Worm (Caenorhabditis elegans) whole organism, L2 larva: Measurements from ENCODE around the gene acs-10.

Source experiments
- C34F6.9 ChIP-seq: fragments of 150-350 bp; optimal IDR thresholded peaks from 2 replicates; lab custom pipeline; 2014; ENCODE audit warnings: missing biosample characterization, missing genetic modification characterization
- F13H6.1 ChIP-seq: sonication (generic microtip); optimal IDR thresholded peaks from 2 replicates; lab custom pipeline; 2016; ENCODE audit warnings: missing genetic modification characterization, missing compliant biosample characterization
- R02D3.7 ChIP-seq: fragments of 150-350 bp; optimal IDR thresholded peaks from 2 replicates; lab custom pipeline; 2014; ENCODE audit warnings: missing biosample characterization, missing genetic modification characterization
- Y55F3AM.14 ChIP-seq: fragments of 200-800 bp; sonication (Bioruptor generic); optimal IDR thresholded peaks from 2 replicates; lab custom pipeline; 2018; ENCODE audit warnings: mild to moderate bottlenecking, missing genetic modification characterization, missing compliant biosample characterization
- alr-1 ChIP-seq: fragments of 150-350 bp; optimal IDR thresholded peaks from 2 replicates; lab custom pipeline; 2014; ENCODE audit warnings: missing biosample characterization, missing genetic modification characterization
- ceh-16 ChIP-seq: fragments of 150-350 bp; optimal IDR thresholded peaks from 2 replicates; lab custom pipeline; 2014; ENCODE audit warnings: missing biosample characterization, missing genetic modification characterization
- ceh-82 ChIP-seq: fragments of 150-350 bp; optimal IDR thresholded peaks from 2 replicates; lab custom pipeline; 2014; ENCODE audit warnings: missing biosample characterization, missing genetic modification characterization
- egl-27 ChIP-seq: sonication (generic microtip); optimal IDR thresholded peaks from 3 replicates; lab custom pipeline; 2017; ENCODE audit warnings: missing biosample characterization, missing genetic modification reagents, missing genetic modification characterization
- fos-1 ChIP-seq: fragments of 150-350 bp; optimal IDR thresholded peaks from 2 replicates; lab custom pipeline; 2014; ENCODE audit warnings: missing biosample characterization, missing genetic modification characterization
- lin-11 ChIP-seq: fragments of 150-350 bp; sonication (generic microtip); optimal IDR thresholded peaks from 2 replicates; lab custom pipeline; 2014; ENCODE audit warnings: missing biosample characterization, missing genetic modification characterization, inconsistent platforms, mixed read lengths
- lin-13 ChIP-seq: fragments of 150-350 bp; optimal IDR thresholded peaks from 2 replicates; lab custom pipeline; 2014; ENCODE audit warnings: missing biosample characterization, missing genetic modification reagents, missing genetic modification characterization
- lin-39 ChIP-seq: fragments of 150-350 bp; optimal IDR thresholded peaks from 2 replicates; lab custom pipeline; 2014; ENCODE audit warnings: missing biosample characterization, missing genetic modification reagents, missing genetic modification characterization
- lsy-2 ChIP-seq, 2 experiments: fragments of 150-350 bp in 1 of 2; sonication (generic microtip) in 1 of 2; optimal IDR thresholded peaks; 2 replicates each; lab custom pipeline; 2014 to 2017; ENCODE audit warnings: missing biosample characterization in 2 of 2, missing genetic modification characterization in 2 of 2
- mab-5 ChIP-seq: fragments of 150-350 bp; optimal IDR thresholded peaks from 2 replicates; lab custom pipeline; 2014; ENCODE audit warnings: missing biosample characterization, missing genetic modification characterization
- mdl-1 ChIP-seq, 2 experiments: fragments of 150-350 bp in 1 of 2; sonication (generic microtip) in 1 of 2; optimal IDR thresholded peaks; 2 replicates each; lab custom pipeline; 2017; ENCODE audit warnings: missing biosample characterization in 2 of 2, missing genetic modification characterization in 2 of 2
- nhr-12 ChIP-seq: fragments of 150-350 bp; optimal IDR thresholded peaks from 2 replicates; lab custom pipeline; 2014; ENCODE audit warnings: missing biosample characterization, missing genetic modification characterization
- nhr-129 ChIP-seq: fragments of 150-350 bp; optimal IDR thresholded peaks from 2 replicates; lab custom pipeline; 2014; ENCODE audit warnings: missing biosample characterization, missing genetic modification characterization
- nhr-23 ChIP-seq: fragments of 150-350 bp; optimal IDR thresholded peaks from 2 replicates; lab custom pipeline; 2014; ENCODE audit warnings: missing biosample characterization, missing genetic modification reagents, missing genetic modification characterization
- nhr-25 ChIP-seq: fragments of 150-350 bp; sonication (generic microtip); optimal IDR thresholded peaks from 3 replicates; lab custom pipeline; 2014; ENCODE audit warnings: missing biosample characterization, missing genetic modification characterization
- nhr-6 ChIP-seq: fragments of 150-350 bp; optimal IDR thresholded peaks from 2 replicates; lab custom pipeline; 2014; ENCODE audit warnings: missing biosample characterization, missing genetic modification characterization
- nhr-77 ChIP-seq: fragments of 150-350 bp; optimal IDR thresholded peaks from 2 replicates; lab custom pipeline; 2014; ENCODE audit warnings: missing biosample characterization, missing genetic modification characterization
- skn-1 ChIP-seq: sonication (generic microtip); optimal IDR thresholded peaks from 2 replicates; lab custom pipeline; 2017; ENCODE audit warnings: missing biosample characterization, missing genetic modification characterization
- sma-3 ChIP-seq: sonication (generic microtip); optimal IDR thresholded peaks from 2 replicates; lab custom pipeline; 2016; ENCODE audit warnings: missing genetic modification reagents, missing genetic modification characterization, missing compliant biosample characterization
- sma-9 ChIP-seq, 2 experiments: fragments of 150-350 bp in 1 of 2; sonication (generic microtip) in 1 of 2; optimal IDR thresholded peaks; 2 replicates each; lab custom pipeline; 2014 to 2016; ENCODE audit warnings: missing genetic modification characterization in 2 of 2, mild to moderate bottlenecking in 1 of 2, missing biosample characterization in 1 of 2, missing compliant biosample characterization in 1 of 2, missing genetic modification reagents in 1 of 2, moderate library complexity in 1 of 2
- snpc-4 ChIP-seq: fragments of 150-350 bp; optimal IDR thresholded peaks from 2 replicates; lab custom pipeline; 2014; ENCODE audit warnings: missing biosample characterization, missing genetic modification characterization
- unc-39 ChIP-seq: fragments of 150-350 bp; optimal IDR thresholded peaks from 2 replicates; lab custom pipeline; 2014; ENCODE audit warnings: missing biosample characterization, missing genetic modification characterization
- unc-55 ChIP-seq: fragments of 150-350 bp; sonication (generic microtip); optimal IDR thresholded peaks from 3 replicates; lab custom pipeline; 2014; ENCODE audit warnings: missing biosample characterization, missing genetic modification reagents, missing genetic modification characterization
- unc-62 ChIP-seq: fragments of 150-350 bp; optimal IDR thresholded peaks from 2 replicates; lab custom pipeline; 2014; ENCODE audit warnings: missing biosample characterization, missing genetic modification reagents, missing genetic modification characterization
- zag-1 ChIP-seq: fragments of 150-350 bp; optimal IDR thresholded peaks from 2 replicates; lab custom pipeline; 2014; ENCODE audit warnings: missing biosample characterization, missing genetic modification characterization
- ztf-11 ChIP-seq: sonication (generic microtip); optimal IDR thresholded peaks from 2 replicates; lab custom pipeline; 2017; ENCODE audit warnings: missing biosample characterization, missing genetic modification characterization

acs-10 gene

ce11 chrV:14126341-14126924 lies 19.9 kb upstream of the acs-10 start:
- TF ChIP-seq lin-13, result no peak
- TF ChIP-seq C34F6.9 (tag; lab: Kevin White, UChicago), result no peak
- TF ChIP-seq nhr-25 (tag; lab: Kevin White, UChicago), result no peak
- TF ChIP-seq ceh-16 (tag; lab: Kevin White, UChicago), result no peak
- no peak for TF ChIP-seq unc-55
- TF ChIP-seq nhr-129 (tag; lab: Kevin White, UChicago), result peak; percentile 17

ce11 chrV:14127834-14128233 lies 18.5 kb upstream of the acs-10 start:
- TF ChIP-seq fos-1 (tag; lab: Kevin White, UChicago), result peak; percentile 52
- TF ChIP-seq sma-3, result no peak
- TF ChIP-seq nhr-12 (tag; lab: Kevin White, UChicago), result no peak
- no peak for TF ChIP-seq lin-39 (tag; lab: Kevin White, UChicago)
- TF ChIP-seq nhr-129 (tag; lab: Kevin White, UChicago), result peak; percentile 18
- TF ChIP-seq alr-1 (tag; lab: Kevin White, UChicago), result no peak
- no peak for TF ChIP-seq ceh-16 (tag; lab: Kevin White, UChicago)
- no peak for TF ChIP-seq unc-62
- TF ChIP-seq ceh-82 (tag; lab: Kevin White, UChicago), result no peak
- TF ChIP-seq, all 48 proteins: peak for 2

- no peak for TF ChIP-seq zag-1 (tag; lab: Kevin White, UChicago)
- TF ChIP-seq Y55F3AM.14, result peak; percentile 3
Observed at ce11 chrV:14128858-14129257, 17.4 kb upstream of the acs-10 start.

- no peak for TF ChIP-seq egl-27 (tag; lab: Kevin White, UChicago)
- no peak for TF ChIP-seq ztf-11
- no peak for TF ChIP-seq alr-1 (tag; lab: Kevin White, UChicago)
- no peak for TF ChIP-seq F13H6.1 (tag; lab: Kevin White, UChicago)
- no peak for TF ChIP-seq nhr-25 (tag; lab: Kevin White, UChicago)
- TF ChIP-seq unc-55, result no peak
- no peak for TF ChIP-seq sma-9 (GFP tag; optimal IDR thresholded peaks at IDR 0.05; lab: Kevin White, UChicago)
- no peak for TF ChIP-seq sma-9 (tag; optimal IDR thresholded peaks at IDR 0.05; lab: Kevin White, UChicago)
- TF ChIP-seq snpc-4 (tag; lab: Kevin White, UChicago), result no peak
- TF ChIP-seq unc-39, result no peak
- no peak for TF ChIP-seq nhr-77
- TF ChIP-seq nhr-6 (tag; lab: Kevin White, UChicago), result no peak
- no peak for TF ChIP-seq R02D3.7 (tag; lab: Kevin White, UChicago)
- TF ChIP-seq mdl-1 (tag; optimal IDR thresholded peaks at IDR 0.05; lab: Kevin White, UChicago), result no peak
- no peak for TF ChIP-seq fos-1 (tag; lab: Kevin White, UChicago)
- TF ChIP-seq lin-11 (tag; lab: Kevin White, UChicago), result no peak
- no peak for TF ChIP-seq sma-3
- TF ChIP-seq nhr-23 (tag; lab: Kevin White, UChicago), result no peak
Observed at ce11 chrV:14130226-14130625, 16.1 kb upstream of the acs-10 start.

- TF ChIP-seq mab-5 (tag; lab: Kevin White, UChicago) (no peak), fos-1 (tag; lab: Kevin White, UChicago) (no peak), nhr-129 (tag; lab: Kevin White, UChicago) (peak; percentile 8), sma-9 (GFP tag; optimal IDR thresholded peaks at IDR 0.05; lab: Kevin White, UChicago) (peak; percentile 8), sma-9 (tag; optimal IDR thresholded peaks at IDR 0.05; lab: Kevin White, UChicago) (no peak), alr-1 (tag; lab: Kevin White, UChicago) (no peak), nhr-25 (tag; lab: Kevin White, UChicago) (peak; percentile 17), F13H6.1 (tag; lab: Kevin White, UChicago) (no peak), lsy-2 (tag; optimal IDR thresholded peaks at IDR 0.05; lab: Kevin White, UChicago) (peak in 1 of 2 experiments; percentile 16), nhr-12 (tag; lab: Kevin White, UChicago) (no peak), skn-1 (no peak)
Observed at ce11 chrV:14133002-14133763, 13.1 kb upstream of the acs-10 start.
